Worm (Caenorhabditis elegans) whole organism, midembryonic: Measurements from ENCODE around the gene F23A7.3.
"Not testable (repeated sequence)": the region's sequence is repeated elsewhere in the genome, so short reads cannot be mapped to it uniquely, and the experiment has no call there.

Experiments
- T22C8.4 ChIP-seq: fragments of 200-800 bp; sonication (Bioruptor generic); IDR thresholded peaks from 2 replicates; pipeline ENCODE4 v1.3.6; 2022; ENCODE audit warnings: missing genetic modification characterization, missing compliant biosample characterization
- cog-1 ChIP-seq: sonication (generic microtip); optimal IDR thresholded peaks from 2 replicates; lab custom pipeline; 2016; ENCODE audit warnings: missing genetic modification characterization, missing compliant biosample characterization
- flt-1 ChIP-seq: fragments of 200-800 bp; sonication (Bioruptor generic); IDR thresholded peaks from 2 replicates; pipeline ENCODE4 v1.3.6; 2022; ENCODE audit warnings: missing genetic modification characterization, missing compliant biosample characterization
- klf-2 ChIP-seq: fragments of 200-800 bp; sonication (Bioruptor generic); conservative IDR thresholded peaks from 2 replicates; pipeline ENCODE4 v1.3.6; 2022; ENCODE audit warnings: missing genetic modification reagents, missing genetic modification characterization, missing compliant biosample characterization
- med-1 ChIP-seq: sonication (generic microtip); optimal IDR thresholded peaks from 2 replicates; lab custom pipeline; 2017; ENCODE audit warnings: missing genetic modification characterization, mild to moderate bottlenecking, missing compliant biosample characterization, antibody characterized with exemption, missing genetic modification reagents; ENCODE audit not compliant: insufficient read depth
- ref-1 ChIP-seq: fragments of 200-800 bp; sonication (Bioruptor generic); conservative IDR thresholded peaks from 2 replicates; pipeline ENCODE4 v1.3.6; 2022; ENCODE audit warnings: missing genetic modification reagents, missing genetic modification characterization, missing compliant biosample characterization
- tab-1 ChIP-seq: fragments of 200-800 bp; sonication (Bioruptor generic); IDR thresholded peaks from 2 replicates; pipeline ENCODE4 v1.3.6; 2022; ENCODE audit warnings: missing genetic modification characterization, missing compliant biosample characterization
- ztf-23 ChIP-seq: fragments of 200-800 bp; sonication (Bioruptor generic); IDR thresholded peaks from 2 replicates; pipeline ENCODE4 v1.3.6; 2022; ENCODE audit warnings: missing genetic modification reagents, missing genetic modification characterization, missing compliant biosample characterization
- ztf-29 ChIP-seq: fragments of 200-800 bp; sonication (Bioruptor generic); IDR thresholded peaks from 2 replicates; pipeline ENCODE4 v1.3.6; 2022; ENCODE audit warnings: missing genetic modification reagents, missing genetic modification characterization, missing compliant biosample characterization

Gene F23A7.3

ce11 chrX:16208667-16209066, 11.1 kb upstream of the F23A7.3 start:
- no peak for TF ChIP-seq tab-1 (GFP tag; lab: Robert Waterston, UW)

- no peak for TF ChIP-seq flt-1 (GFP tag; lab: Robert Waterston, UW)
- TF ChIP-seq ztf-23 = no peak
- TF ChIP-seq T22C8.4 (GFP tag; lab: Robert Waterston, UW) = no peak
- TF ChIP-seq med-1 = no peak
Observed at ce11 chrX:16209122-16209521, 10.7 kb upstream of the F23A7.3 start.

DNA sequence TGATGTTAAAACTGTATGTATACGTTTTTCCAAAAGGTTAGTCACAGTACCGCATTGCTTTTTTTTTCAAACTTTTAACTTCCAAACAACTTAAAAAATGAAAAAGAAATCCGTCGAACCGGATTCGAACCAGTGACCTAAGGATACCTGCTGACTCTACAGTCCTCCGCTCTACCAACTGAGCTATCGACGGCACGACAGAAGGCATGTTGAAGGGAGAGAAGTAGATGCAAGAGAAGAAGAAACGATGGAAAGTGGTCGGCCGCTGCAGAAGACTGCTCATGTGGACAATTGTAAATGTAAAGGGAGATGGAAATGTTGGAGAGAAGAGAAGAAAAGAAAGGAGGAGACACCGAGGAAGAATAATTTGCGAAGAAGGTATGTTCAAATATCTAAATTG, 10.2 kb upstream of the F23A7.3 start:
- peak; percentile 57 for TF ChIP-seq cog-1
- TF ChIP-seq ztf-23 = peak; percentile 94
- TF ChIP-seq ref-1 (GFP tag; lab: Robert Waterston, UW) = peak; percentile 85
- TF ChIP-seq ztf-29 (GFP tag; lab: Robert Waterston, UW) = peak; percentile 90
- TF ChIP-seq med-1 = peak; percentile 77
- peak; percentile 88 for TF ChIP-seq T22C8.4 (GFP tag; lab: Robert Waterston, UW)
- TF ChIP-seq tab-1 (GFP tag; lab: Robert Waterston, UW) = peak; percentile 93
- peak; percentile 96 for TF ChIP-seq flt-1 (GFP tag; lab: Robert Waterston, UW)
- TF ChIP-seq klf-2 (GFP tag; lab: Robert Waterston, UW) = peak; percentile 95

ce11 chrX:16210518-16210917, 9.3 kb upstream of the F23A7.3 start, which contains the start of gene R11.4:
Gene R11.4, minus strand, starts transcription at chrX:16210618.
- no peak for TF ChIP-seq ztf-23
- no peak for TF ChIP-seq tab-1 (GFP tag; lab: Robert Waterston, UW)
- TF ChIP-seq cog-1 = no peak

- not testable (repeated sequence) for TF ChIP-seq tab-1 (GFP tag; lab: Robert Waterston, UW); cog-1; med-1
Observed at ce11 chrX:16212306-16212705, 7.5 kb upstream of the F23A7.3 start, which contains the start of gene F23A7.4. Gene F23A7.4, plus strand, starts transcription at chrX:16212606.

DNA sequence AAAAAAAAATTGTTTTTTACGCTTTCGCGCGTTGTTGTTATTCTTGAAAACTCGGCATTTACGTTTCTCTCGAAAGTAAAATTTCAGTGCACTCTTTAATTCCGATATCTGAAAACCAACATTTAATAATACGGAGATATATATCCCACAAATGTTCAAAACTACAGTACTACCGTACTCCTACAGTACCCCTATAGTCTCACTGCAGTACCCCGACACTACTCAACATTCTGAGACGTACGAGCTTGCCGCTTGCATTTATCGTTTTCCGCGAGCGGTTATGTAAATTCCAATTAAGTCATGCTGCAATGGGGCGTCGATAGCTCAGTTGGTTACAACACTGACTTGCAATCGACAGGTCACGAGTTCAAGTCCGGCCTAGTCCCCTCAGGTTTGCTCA, 6.7 kb upstream of the F23A7.3 start, which contains the start of gene F23A7.8:
Gene F23A7.8, plus strand, starts transcription at position 301 of the 400 bp plus-strand sequence.
- TF ChIP-seq cog-1; flt-1 (GFP tag; lab: Robert Waterston, UW); ref-1 (GFP tag; lab: Robert Waterston, UW): not testable (repeated sequence)

ce11 chrX:16217108-16217507, 2.7 kb upstream of the F23A7.3 start, which contains the start of gene F23A7.1:
Gene F23A7.1, plus strand, starts transcription at chrX:16217408.
- TF ChIP-seq ztf-23 (no peak), med-1 (no peak), ztf-29 (GFP tag; lab: Robert Waterston, UW) (no peak), cog-1 (no peak), tab-1 (GFP tag; lab: Robert Waterston, UW) (no peak), T22C8.4 (GFP tag; lab: Robert Waterston, UW) (no peak), ref-1 (GFP tag; lab: Robert Waterston, UW) (no peak), flt-1 (GFP tag; lab: Robert Waterston, UW) (no peak), klf-2 (GFP tag; lab: Robert Waterston, UW) (no peak)

DNA sequence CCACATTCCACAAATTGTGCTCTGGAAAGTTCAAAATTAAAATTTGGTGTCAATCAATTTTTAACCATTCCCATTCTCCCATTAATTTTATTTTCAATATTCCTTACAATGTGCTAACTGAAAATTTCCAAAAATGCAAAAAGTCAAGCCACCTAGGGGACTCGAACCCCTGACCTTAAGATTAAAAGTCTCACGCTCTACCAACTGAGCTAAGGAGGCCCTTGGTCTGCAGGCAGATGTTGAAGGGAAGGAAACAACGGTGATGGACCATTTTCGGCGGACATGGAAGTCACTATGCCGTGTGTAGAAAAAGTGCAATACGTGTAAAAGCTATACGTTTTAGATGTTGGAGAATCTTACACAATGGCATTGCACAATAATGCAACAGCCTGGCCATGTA, 2.1 kb upstream of the F23A7.3 start:
- TF ChIP-seq klf-2 (GFP tag; lab: Robert Waterston, UW) = no peak
- peak; percentile 64; the same call in 1 of the 2 replicates for TF ChIP-seq flt-1 (GFP tag; lab: Robert Waterston, UW)

DNA sequence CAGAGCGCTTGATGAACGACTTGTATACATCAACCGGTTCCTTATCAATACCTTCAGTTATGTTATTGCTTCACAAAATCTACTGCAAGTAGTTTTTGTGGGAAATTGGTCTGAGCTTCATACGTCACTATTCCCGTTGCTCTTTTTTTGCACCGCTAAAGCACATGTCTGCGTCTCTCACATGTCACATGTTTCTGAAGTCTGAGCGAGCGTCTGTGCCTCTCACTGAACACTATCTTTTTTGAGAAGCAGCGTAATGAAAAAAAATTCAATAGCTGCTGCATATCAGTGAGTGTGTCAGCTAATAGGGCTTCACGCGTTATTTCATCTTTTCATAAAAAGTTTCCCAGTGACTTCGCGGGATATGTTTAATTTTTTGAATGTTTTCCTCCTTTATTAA, 1.5 kb upstream of the F23A7.3 start:
- TF ChIP-seq tab-1 (GFP tag; lab: Robert Waterston, UW) (no peak), klf-2 (GFP tag; lab: Robert Waterston, UW) (no peak), med-1 (no peak), ref-1 (GFP tag; lab: Robert Waterston, UW) (no peak), ztf-29 (GFP tag; lab: Robert Waterston, UW) (no peak), cog-1 (no peak), flt-1 (GFP tag; lab: Robert Waterston, UW) (no peak), T22C8.4 (GFP tag; lab: Robert Waterston, UW) (no peak), ztf-23 (no peak)

ce11 chrX:16228622-16229021, 8.8 kb downstream of the F23A7.3 start, which contains the start of gene F23A7.5:
Gene F23A7.5, plus strand, starts transcription at chrX:16228922.
- TF ChIP-seq flt-1 (GFP tag; lab: Robert Waterston, UW) = no peak
- no peak for TF ChIP-seq med-1
- TF ChIP-seq ztf-29 (GFP tag; lab: Robert Waterston, UW) = no peak
- no peak for TF ChIP-seq klf-2 (GFP tag; lab: Robert Waterston, UW)
- TF ChIP-seq ztf-23 = no peak
- no peak for TF ChIP-seq cog-1
- no peak for TF ChIP-seq T22C8.4 (GFP tag; lab: Robert Waterston, UW)
- TF ChIP-seq tab-1 (GFP tag; lab: Robert Waterston, UW) = no peak
- TF ChIP-seq ref-1 (GFP tag; lab: Robert Waterston, UW) = no peak

DNA sequence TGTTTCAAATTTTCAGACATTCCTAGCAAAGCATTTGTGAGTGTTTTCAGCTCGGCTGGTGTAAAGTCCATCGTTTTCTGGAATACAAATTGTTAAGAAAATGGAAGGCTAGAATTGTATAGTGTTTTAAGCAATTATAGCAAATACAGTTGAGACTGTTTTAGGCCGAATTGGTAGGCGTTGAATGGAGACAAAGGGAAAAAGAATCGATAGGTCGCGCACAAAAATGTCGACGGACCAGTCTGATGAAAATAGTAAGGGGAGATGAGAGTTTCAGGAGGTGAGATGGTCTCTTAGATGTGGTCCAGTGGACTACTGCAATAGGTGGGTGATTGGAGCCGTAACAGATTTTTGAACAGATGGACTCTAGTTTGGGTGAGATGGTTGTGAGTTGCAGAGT, 20.8 kb downstream of the F23A7.3 start:
- TF ChIP-seq T22C8.4 (GFP tag; lab: Robert Waterston, UW) = no peak
- TF ChIP-seq ref-1 (GFP tag; lab: Robert Waterston, UW) = no peak
- TF ChIP-seq flt-1 (GFP tag; lab: Robert Waterston, UW) = no peak
- no peak for TF ChIP-seq ztf-23
- no peak for TF ChIP-seq cog-1
- no peak for TF ChIP-seq tab-1 (GFP tag; lab: Robert Waterston, UW)
- TF ChIP-seq klf-2 (GFP tag; lab: Robert Waterston, UW) = no peak
- no peak for TF ChIP-seq med-1
- TF ChIP-seq ztf-29 (GFP tag; lab: Robert Waterston, UW) = no peak
